Fruit fly (Drosophila melanogaster): Measurements from ENCODE around the gene CG1924.

- TF ChIP-seq usp (GFP tag; optimal IDR thresholded peaks at IDR 0.05) (no peak), CG1603 (tag; optimal IDR thresholded peaks at IDR 0.05) (no peak), knrl (GFP tag; IDR thresholded peaks at IDR 0.05; ENCODE audit: partially characterized antibody) (no peak), CG10147 (GFP tag; optimal IDR thresholded peaks at IDR 0.05) (no peak), psq (GFP tag; optimal IDR thresholded peaks at IDR 0.05) (no peak), CG6813 (GFP tag; optimal IDR thresholded peaks at IDR 0.05) (no peak), unpg (GFP tag; optimal IDR thresholded peaks at IDR 0.05) (no peak), CG11504 (tag; optimal IDR thresholded peaks at IDR 0.05) (no peak), sug (tag; optimal IDR thresholded peaks at IDR 0.05) (no peak), Trl (optimal IDR thresholded peaks at IDR 0.05) (peak in 1 of 2 experiments; percentile 52), Trl (GFP tag; optimal IDR thresholded peaks at IDR 0.05) (no peak)
These were observed 24.3 kb upstream of the CG1924 start for dm6 chrX:12202751-12203150.

All from whole organism, embryonic.